Fruit fly (Drosophila melanogaster) whole organism, wandering third instar larva: ENCODE results near the gene SP1029.

Experiments used
- CG32264 ChIP-seq: fragments of 200-800 bp; sonication (Bioruptor generic); optimal IDR thresholded peaks from 2 replicates; lab custom pipeline; 2016; ENCODE audit warnings: missing biosample characterization, missing genetic modification characterization
- CrebA ChIP-seq: fragments of 200-800 bp; sonication (Bioruptor generic); optimal IDR thresholded peaks from 2 replicates; lab custom pipeline; 2016; ENCODE audit warnings: missing biosample characterization, mild to moderate bottlenecking, missing genetic modification characterization, borderline replicate concordance
- Hr78 ChIP-seq: fragments of >200 bp; optimal IDR thresholded peaks from 2 replicates; lab custom pipeline; 2017; ENCODE audit warnings: missing biosample characterization, missing genetic modification characterization
- OdsH ChIP-seq: fragments of 200-800 bp; sonication (Bioruptor generic); optimal IDR thresholded peaks from 2 replicates; lab custom pipeline; 2016; ENCODE audit warnings: missing biosample characterization, mild to moderate bottlenecking, missing genetic modification characterization

DNA sequence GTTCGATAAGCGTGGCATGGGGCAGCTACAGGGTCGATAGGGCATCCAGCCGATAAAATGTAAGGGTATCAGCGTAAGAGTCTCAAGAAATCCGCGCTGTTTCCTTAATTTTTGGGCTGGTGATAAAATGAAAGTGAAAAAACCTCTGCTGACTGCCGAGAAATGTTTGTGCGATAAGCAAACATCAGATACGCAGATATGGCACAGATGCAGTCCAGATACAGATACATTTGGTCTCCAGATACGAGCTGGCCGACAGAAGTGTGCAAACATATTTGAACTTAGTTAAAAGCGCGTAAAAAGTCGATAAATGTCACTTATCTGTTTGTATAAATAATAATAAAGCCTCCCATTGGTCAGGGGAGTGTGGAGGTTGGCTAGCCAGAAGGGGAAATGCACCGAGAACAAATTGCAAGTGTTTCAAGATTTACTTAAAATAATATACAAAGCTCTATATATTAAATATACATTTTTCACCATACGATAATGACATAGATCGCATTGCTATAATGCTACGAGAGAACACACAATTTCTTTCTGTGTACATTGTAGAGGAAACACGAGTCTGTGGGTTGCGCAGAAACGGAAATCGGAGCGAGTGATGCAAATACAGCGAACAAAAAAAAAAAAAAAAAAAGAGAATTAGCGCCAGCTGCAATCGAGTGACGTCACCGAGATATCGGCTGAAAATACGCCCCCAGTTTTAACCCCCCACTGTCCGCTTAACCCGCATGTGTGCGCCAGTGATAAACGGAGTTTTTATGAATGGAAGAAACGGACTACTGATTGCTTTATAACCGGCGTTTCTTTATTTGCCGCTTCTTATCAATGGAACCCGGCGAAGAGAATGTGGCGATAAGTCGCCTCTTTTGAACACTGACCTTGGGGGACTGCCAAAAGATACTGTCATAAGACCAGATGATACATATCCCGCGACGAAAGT, 40.6 kb upstream of the SP1029 start:
- TF ChIP-seq CrebA (GFP tag; lab: Kevin White, UChicago) (no peak), Hr78 (GFP tag; lab: Kevin White, UChicago) (no peak), OdsH (GFP tag; lab: Kevin White, UChicago) (no peak), CG32264 (GFP tag; lab: Kevin White, UChicago) (no peak)
